Worm (Caenorhabditis elegans) whole organism, L4 larva: ENCODE results near the gene C14A6.6.
"Not testable (repeated sequence)": the region's sequence is repeated elsewhere in the genome, so short reads cannot be mapped to it uniquely, and the experiment has no call there.

Experiments
- F10B5.3 ChIP-seq: sonication (generic microtip); optimal IDR thresholded peaks from 2 replicates; lab custom pipeline; 2016; ENCODE audit warnings: mild to moderate bottlenecking, missing genetic modification characterization, missing compliant biosample characterization
- F37D6.2 ChIP-seq: sonication (generic microtip); optimal IDR thresholded peaks from 2 replicates; lab custom pipeline; 2016; ENCODE audit warnings: mild to moderate bottlenecking, missing genetic modification characterization, missing compliant biosample characterization
- F49E8.2 ChIP-seq: sonication (generic microtip); optimal IDR thresholded peaks from 2 replicates; lab custom pipeline; 2016; ENCODE audit warnings: missing compliant biosample characterization, mild to moderate bottlenecking, missing genetic modification characterization, borderline replicate concordance
- Y48G9A.11 ChIP-seq: fragments of 200-800 bp; sonication (Bioruptor generic); IDR thresholded peaks from 2 replicates; pipeline ENCODE4 v1.3.6; 2022; ENCODE audit warnings: missing genetic modification reagents, missing genetic modification characterization, missing compliant biosample characterization
- Y5F2A.4 ChIP-seq: fragments of 200-800 bp; sonication (Bioruptor generic); optimal IDR thresholded peaks from 2 replicates; lab custom pipeline; 2018; ENCODE audit warnings: mild to moderate bottlenecking, missing genetic modification characterization, missing compliant biosample characterization
- Y75B8A.6 ChIP-seq: fragments of 200-800 bp; sonication (Bioruptor generic); IDR thresholded peaks from 2 replicates; pipeline ENCODE4 v1.3.6; 2022; ENCODE audit warnings: missing genetic modification reagents, missing genetic modification characterization, missing compliant biosample characterization
- ZK546.5 ChIP-seq, 2 experiments: sonication (generic microtip); optimal IDR thresholded peaks; 2 replicates each; lab custom pipeline; 2017; ENCODE audit warnings: missing biosample characterization in 2 of 2, missing genetic modification characterization in 2 of 2
- aha-1 ChIP-seq: fragments of 150-350 bp; peaks from one replicate; lab custom pipeline; 2014; ENCODE audit warnings: missing biosample characterization, missing genetic modification characterization
- ceh-82 ChIP-seq: sonication (generic microtip); optimal IDR thresholded peaks from 2 replicates; lab custom pipeline; 2017; ENCODE audit warnings: missing biosample characterization, missing genetic modification characterization
- ces-1 ChIP-seq: fragments of 150-350 bp; sonication (generic microtip); optimal IDR thresholded peaks from 4 replicates; lab custom pipeline; 2014; ENCODE audit warnings: missing biosample characterization, missing genetic modification reagents, missing genetic modification characterization
- daf-16 ChIP-seq, 3 experiments: sonication (generic microtip); optimal IDR thresholded peaks; 2 replicates each; lab custom pipeline; 2016 to 2017; ENCODE audit warnings: missing genetic modification characterization in 3 of 3, missing genetic modification reagents in 3 of 3, mild to moderate bottlenecking in 2 of 3, missing compliant biosample characterization in 2 of 3, missing biosample characterization in 1 of 3, moderate library complexity in 1 of 3
- dmd-8 ChIP-seq: fragments of 200-800 bp; sonication (Bioruptor generic); IDR thresholded peaks from 2 replicates; pipeline ENCODE4 v1.3.6; 2022; ENCODE audit warnings: missing genetic modification characterization, missing compliant biosample characterization
- dve-1 ChIP-seq: sonication (generic microtip); optimal IDR thresholded peaks from 2 replicates; lab custom pipeline; 2017; ENCODE audit warnings: antibody characterized with exemption, mild to moderate bottlenecking, missing genetic modification characterization, missing compliant biosample characterization; ENCODE audit not compliant: insufficient read depth
- fos-1 ChIP-seq: fragments of 150-350 bp; optimal IDR thresholded peaks from 2 replicates; lab custom pipeline; 2014; ENCODE audit warnings: missing biosample characterization, missing genetic modification characterization
- hlh-11 ChIP-seq: fragments of 200-800 bp; sonication (Bioruptor generic); optimal IDR thresholded peaks from 2 replicates; lab custom pipeline; 2018; ENCODE audit warnings: mild to moderate bottlenecking, missing genetic modification characterization, missing compliant biosample characterization
- lim-7 ChIP-seq: fragments of 200-800 bp; sonication (Bioruptor generic); IDR thresholded peaks from 2 replicates; pipeline ENCODE4 v1.3.6; 2022; ENCODE audit warnings: missing genetic modification characterization, missing compliant biosample characterization
- lin-38 ChIP-seq: fragments of 200-800 bp; sonication (Bioruptor generic); IDR thresholded peaks from 2 replicates; pipeline ENCODE4 v1.3.6; 2022; ENCODE audit warnings: missing genetic modification reagents, missing genetic modification characterization, missing compliant biosample characterization
- lir-3 ChIP-seq: sonication (generic microtip); optimal IDR thresholded peaks from 2 replicates; lab custom pipeline; 2016; ENCODE audit warnings: mild to moderate bottlenecking, missing genetic modification characterization, missing compliant biosample characterization
- mep-1 ChIP-seq: fragments of 150-350 bp; sonication (generic microtip); optimal IDR thresholded peaks from 3 replicates; lab custom pipeline; 2014; ENCODE audit warnings: missing biosample characterization, missing genetic modification characterization
- nhr-28 ChIP-seq: fragments of 150-350 bp; optimal IDR thresholded peaks from 2 replicates; lab custom pipeline; 2014; ENCODE audit warnings: missing biosample characterization, missing genetic modification characterization
- nhr-41 ChIP-seq: fragments of 200-800 bp; sonication (Bioruptor generic); IDR thresholded peaks from 2 replicates; pipeline ENCODE4 v1.3.6; 2022; ENCODE audit warnings: missing genetic modification reagents, missing genetic modification characterization, missing compliant biosample characterization
- nhr-6 ChIP-seq: fragments of 150-350 bp; optimal IDR thresholded peaks from 2 replicates; lab custom pipeline; 2014; ENCODE audit warnings: missing biosample characterization, missing genetic modification characterization
- nhr-76 ChIP-seq: fragments of 150-350 bp; optimal IDR thresholded peaks from 2 replicates; lab custom pipeline; 2014; ENCODE audit warnings: missing biosample characterization, missing genetic modification characterization
- saeg-2 ChIP-seq: fragments of 200-800 bp; sonication (Bioruptor generic); IDR thresholded peaks from 2 replicates; pipeline ENCODE4 v1.3.6; 2022; ENCODE audit warnings: missing genetic modification reagents, missing genetic modification characterization, missing compliant biosample characterization
- sdz-12 ChIP-seq: fragments of 200-800 bp; sonication (Bioruptor generic); optimal IDR thresholded peaks from 2 replicates; lab custom pipeline; 2018; ENCODE audit warnings: mild to moderate bottlenecking, missing genetic modification characterization, missing compliant biosample characterization
- set-16 ChIP-seq: fragments of 200-800 bp; sonication (Bioruptor generic); IDR thresholded peaks from 2 replicates; pipeline ENCODE4 v1.3.6; 2022; ENCODE audit warnings: missing genetic modification reagents, missing genetic modification characterization, missing compliant biosample characterization
- snpc-1.2 ChIP-seq: fragments of 200-800 bp; sonication (Bioruptor generic); IDR thresholded peaks from 2 replicates; pipeline ENCODE4 v1.3.6; 2022; ENCODE audit warnings: missing genetic modification reagents, missing genetic modification characterization, missing compliant biosample characterization
- snpc-4 ChIP-seq: fragments of 150-350 bp; optimal IDR thresholded peaks from 2 replicates; lab custom pipeline; 2014; ENCODE audit warnings: missing biosample characterization, missing genetic modification characterization
- tag-97 ChIP-seq: fragments of 200-800 bp; sonication (Bioruptor generic); IDR thresholded peaks from 2 replicates; pipeline ENCODE4 v1.3.6; 2022; ENCODE audit warnings: missing genetic modification characterization, missing compliant biosample characterization
- unc-130 ChIP-seq: sonication (generic microtip); optimal IDR thresholded peaks from 2 replicates; lab custom pipeline; 2016; ENCODE audit warnings: missing genetic modification reagents, missing genetic modification characterization, missing compliant biosample characterization
- unc-62 ChIP-seq, 3 experiments: fragments of 150-350 bp in 1 of 3; sonication (generic microtip); optimal IDR thresholded peaks in 2 of 3; peaks in 1 of 3; 1 replicate in 1 of 3; 2 replicates in 2 of 3; lab custom pipeline; 2014 to 2017; ENCODE audit warnings: missing biosample characterization in 3 of 3, missing genetic modification characterization in 3 of 3, missing genetic modification reagents in 3 of 3, missing genotype in 1 of 3
- zag-1 ChIP-seq: fragments of 150-350 bp; optimal IDR thresholded peaks from 2 replicates; lab custom pipeline; 2014; ENCODE audit warnings: missing biosample characterization, missing genetic modification characterization
- ztf-7 ChIP-seq: fragments of 150-350 bp; optimal IDR thresholded peaks from 2 replicates; lab custom pipeline; 2014; ENCODE audit warnings: missing biosample characterization, missing genetic modification characterization

C14A6.6 gene

DNA sequence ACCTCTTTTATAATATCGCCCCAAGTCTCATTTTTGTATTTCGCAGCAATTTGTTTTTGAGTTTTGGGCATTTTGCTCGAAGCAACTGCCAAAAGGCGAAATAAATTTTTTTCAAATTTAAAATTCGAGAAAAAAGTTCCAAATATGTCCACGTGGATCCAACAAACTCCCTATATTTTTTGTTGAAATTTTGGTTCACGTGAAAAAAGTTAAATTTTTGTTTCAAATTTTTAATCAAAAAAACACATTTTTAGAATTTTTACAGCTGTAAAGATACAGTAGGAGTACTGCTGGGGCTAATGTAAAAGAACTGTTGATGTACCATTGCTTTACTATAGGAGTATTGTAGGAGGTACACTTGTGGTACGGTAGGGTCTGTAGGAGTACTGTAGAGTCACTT lies at the start of gene C14A6.6:
Gene C14A6.6, minus strand, starts transcription at position 101 of the 400 bp plus-strand sequence.
- no peak for TF ChIP-seq set-16 (GFP tag; lab: Robert Waterston, UW)
- no peak for TF ChIP-seq mep-1 (tag; lab: Kevin White, UChicago)
- no peak for TF ChIP-seq sdz-12 (GFP tag; lab: Kevin White, UChicago)
- TF ChIP-seq unc-62 (GFP tag; optimal IDR thresholded peaks at IDR 0.05 in 1 of 2; lab: Kevin White, UChicago): peak in 1 of 2 experiments; percentile 89
- no peak for TF ChIP-seq unc-62 (tag; optimal IDR thresholded peaks at IDR 0.05; lab: Kevin White, UChicago)

ce11 chrV:18216784-18217183 lies 49.7 kb upstream of the C14A6.6 start, which contains the start of gene F16H6.9:
F16H6.9 (plus strand) TSS chrV:18217084.
- not testable (repeated sequence) for TF ChIP-seq dmd-8 (GFP tag; lab: Robert Waterston, UW); daf-16 (GFP tag; optimal IDR thresholded peaks at IDR 0.05; lab: Kevin White, UChicago); daf-16 (tag; optimal IDR thresholded peaks at IDR 0.05; lab: Kevin White, UChicago); sdz-12 (GFP tag; lab: Kevin White, UChicago)

- not testable (repeated sequence) for TF ChIP-seq ztf-7, nhr-6, dve-1 (tag; lab: Kevin White, UChicago)
Measured at ce11 chrV:18216175-18216574, 49.1 kb upstream of the C14A6.6 start, which contains the start of gene F16H6.8. F16H6.8 (minus strand) TSS chrV:18216275.

- TF ChIP-seq aha-1 (peak; percentile 90), fos-1 (no peak), set-16 (GFP tag; lab: Robert Waterston, UW) (peak; percentile 49; the same call in 1 of the 2 replicates)
Measured at ce11 chrV:18212848-18213247, 45.8 kb upstream of the C14A6.6 start.

DNA sequence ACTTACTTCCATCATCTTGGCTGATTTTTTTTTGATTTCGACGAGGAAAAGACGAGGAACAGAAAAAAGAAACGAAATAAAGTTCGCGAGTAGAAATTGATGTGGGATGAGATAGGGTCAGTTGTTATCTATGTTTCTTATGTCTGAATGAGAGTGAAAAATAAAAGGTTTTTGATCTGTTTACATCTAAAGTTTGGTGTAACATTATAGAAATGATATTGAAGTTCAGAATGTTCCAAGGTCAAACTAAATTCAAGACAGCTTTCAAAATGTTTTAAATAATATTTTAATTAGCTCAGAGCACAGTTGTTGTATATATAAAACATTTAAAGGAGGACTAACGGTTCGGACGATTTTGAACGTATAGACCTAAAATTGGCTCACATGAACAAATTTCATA lies 42.0 kb upstream of the C14A6.6 start, which contains the start of gene F16H6.7:
Gene F16H6.7, minus strand, starts transcription at position 101 of the 400 bp plus-strand sequence.
- TF ChIP-seq nhr-41 (GFP tag; lab: Robert Waterston, UW) (no peak), Y48G9A.11 (GFP tag; lab: Robert Waterston, UW) (no peak), saeg-2 (GFP tag; lab: Robert Waterston, UW) (no peak), F37D6.2 (tag; lab: Kevin White, UChicago) (no peak), Y75B8A.6 (GFP tag; lab: Robert Waterston, UW) (no peak), ces-1 (GFP tag; lab: Kevin White, UChicago) (no peak), Y5F2A.4 (GFP tag; lab: Kevin White, UChicago) (no peak), snpc-4 (tag; lab: Kevin White, UChicago) (no peak), lim-7 (no peak), F49E8.2 (tag; lab: Kevin White, UChicago) (no peak), daf-16 (GFP tag; optimal IDR thresholded peaks at IDR 0.05; lab: Kevin White, UChicago) (no peak), daf-16 (tag; optimal IDR thresholded peaks at IDR 0.05; lab: Kevin White, UChicago) (no peak), unc-62 (GFP tag; optimal IDR thresholded peaks at IDR 0.05 in 1 of 2; lab: Kevin White, UChicago) (no peak), unc-62 (tag; optimal IDR thresholded peaks at IDR 0.05; lab: Kevin White, UChicago) (no peak)

DNA sequence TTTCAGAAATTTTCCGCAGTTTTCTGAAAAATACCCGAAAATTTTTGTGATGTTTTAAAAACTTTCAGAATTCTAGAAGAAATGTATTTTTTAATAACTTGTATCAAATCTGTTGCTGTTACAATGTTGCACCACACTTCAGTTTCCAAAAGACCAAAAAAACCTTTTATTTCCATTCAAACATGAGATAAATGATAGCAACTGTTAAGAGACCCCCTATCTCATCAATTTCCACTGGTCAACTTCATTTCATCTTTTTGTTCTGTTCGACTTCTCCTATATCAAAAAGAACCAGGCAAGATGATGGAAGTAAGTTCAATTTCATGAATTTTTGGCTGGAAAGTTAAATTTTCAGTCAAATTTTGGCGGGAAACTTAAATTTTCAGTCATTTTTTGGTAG lies 31.4 kb upstream of the C14A6.6 start, which contains the start of gene F16H6.4:
Gene F16H6.4, plus strand, starts transcription at position 301 of the 400 bp plus-strand sequence.
- TF ChIP-seq snpc-1.2 (GFP tag; lab: Robert Waterston, UW): no peak
- no peak for TF ChIP-seq nhr-76 (tag; lab: Kevin White, UChicago)
- no peak for TF ChIP-seq tag-97 (GFP tag; lab: Robert Waterston, UW)
- no peak for TF ChIP-seq mep-1 (tag; lab: Kevin White, UChicago)
- no peak for TF ChIP-seq nhr-28

DNA sequence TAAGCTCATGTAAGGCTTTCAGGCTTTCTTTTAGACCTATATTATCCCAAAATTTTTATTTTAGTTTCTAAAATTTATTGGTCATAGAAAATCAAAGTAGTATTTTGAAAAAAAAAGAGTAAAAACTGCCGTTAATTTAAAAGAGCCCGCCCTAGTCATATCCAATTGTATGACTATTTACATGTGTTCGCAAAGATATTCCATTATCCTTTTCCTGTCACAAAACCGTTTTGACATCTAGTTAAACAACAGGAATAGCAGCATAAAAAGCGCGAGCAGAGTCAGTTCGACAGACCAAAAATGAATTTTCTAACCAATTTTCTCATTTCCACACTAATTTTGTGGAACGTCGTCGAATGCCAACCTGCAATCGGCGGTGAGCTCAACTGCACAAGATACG lies 27.9 kb upstream of the C14A6.6 start, which contains the start of gene F16H6.3:
Gene F16H6.3, plus strand, starts transcription at position 301 of the 400 bp plus-strand sequence.
- TF ChIP-seq unc-130: no peak
- TF ChIP-seq sdz-12 (GFP tag; lab: Kevin White, UChicago): no peak
- no peak for TF ChIP-seq lir-3 (tag; lab: Kevin White, UChicago)
- no peak for TF ChIP-seq ZK546.5 (tag; optimal IDR thresholded peaks at IDR 0.05; lab: Kevin White, UChicago)
- no peak for TF ChIP-seq Y75B8A.6 (GFP tag; lab: Robert Waterston, UW)
- TF ChIP-seq ceh-82 (tag; lab: Kevin White, UChicago): no peak
- no peak for TF ChIP-seq F10B5.3
- TF ChIP-seq snpc-1.2 (GFP tag; lab: Robert Waterston, UW): no peak
- TF ChIP-seq hlh-11: no peak
- TF ChIP-seq zag-1 (tag; lab: Kevin White, UChicago): no peak
- no peak for TF ChIP-seq lin-38
- TF ChIP-seq, all 104 proteins: peak for 0
